Worm (Caenorhabditis elegans) whole organism, early embryonic: ENCODE measurements around the gene nspg-6.

Source experiments
- aly-1 ChIP-seq: sonication (generic microtip); optimal IDR thresholded peaks from 2 replicates; lab custom pipeline; 2016; ENCODE audit warnings: missing genetic modification characterization, missing compliant biosample characterization
- ama-1 ChIP-seq: fragments of 150-350 bp; optimal IDR thresholded peaks from 2 replicates; lab custom pipeline; 2014
- hmbx-1 ChIP-seq: sonication (generic microtip); optimal IDR thresholded peaks from 2 replicates; lab custom pipeline; 2016; ENCODE audit warnings: mild to moderate bottlenecking, missing genetic modification characterization, missing compliant biosample characterization
- hmg-4 ChIP-seq: fragments of 200-800 bp; sonication (Bioruptor generic); optimal IDR thresholded peaks from 2 replicates; lab custom pipeline; 2018; ENCODE audit warnings: mild to moderate bottlenecking, missing genetic modification characterization, missing compliant biosample characterization
- hnd-1 ChIP-seq: sonication (generic microtip); optimal IDR thresholded peaks from 2 replicates; lab custom pipeline; 2016; ENCODE audit warnings: missing genetic modification characterization, missing compliant biosample characterization
- sea-1 ChIP-seq: fragments of 200-800 bp; sonication (Bioruptor generic); conservative IDR thresholded peaks from 2 replicates; pipeline ENCODE4 v1.3.6; 2022; ENCODE audit warnings: missing genetic modification characterization, missing compliant biosample characterization
- tbx-11 ChIP-seq: fragments of 200-800 bp; sonication (Bioruptor generic); IDR thresholded peaks from 2 replicates; pipeline ENCODE4 v1.3.6; 2022; ENCODE audit warnings: missing genetic modification characterization, missing compliant biosample characterization
- tra-4 ChIP-seq: sonication (generic microtip); optimal IDR thresholded peaks from 2 replicates; lab custom pipeline; 2017; ENCODE audit warnings: missing genetic modification characterization, missing compliant biosample characterization

DNA sequence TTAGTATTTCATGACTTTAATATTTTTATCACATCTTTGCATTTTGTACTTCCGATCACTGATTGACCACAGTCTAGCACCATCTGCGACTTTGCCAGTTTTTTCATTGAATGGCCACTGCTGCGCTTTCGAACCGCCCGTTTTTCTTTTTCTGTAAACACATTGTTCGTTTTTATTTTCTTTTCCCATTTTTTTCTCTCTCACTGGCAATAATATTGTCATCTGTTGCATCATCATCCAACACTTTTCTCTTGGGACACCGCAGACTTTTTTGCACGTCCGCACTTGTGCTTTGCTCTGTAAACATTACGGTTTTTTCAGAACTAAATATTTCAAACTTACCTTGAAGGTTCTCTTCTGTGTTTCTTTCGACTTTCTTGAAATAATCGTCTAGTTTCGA lies 43.9 kb upstream of the nspg-6 start:
- TF ChIP-seq hnd-1 (tag; lab: Kevin White, UChicago) (no peak), tbx-11 (GFP tag; lab: Robert Waterston, UW) (no peak), tra-4 (tag; lab: Kevin White, UChicago) (no peak), sea-1 (GFP tag; lab: Robert Waterston, UW) (no peak), hmbx-1 (tag; lab: Kevin White, UChicago) (no peak), ama-1 (lab: Kevin White, UChicago) (no peak), hmg-4 (no peak), aly-1 (tag; lab: Kevin White, UChicago) (no peak)
